Worm (Caenorhabditis elegans) whole organism, young adult: ENCODE measurements around the gene tag-297.

Experiments
- B0336.3 ChIP-seq: fragments of 200-800 bp; sonication (Bioruptor generic); IDR thresholded peaks from 2 replicates; pipeline ENCODE4 v1.3.6; 2022; ENCODE audit warnings: missing genetic modification characterization, missing compliant biosample characterization
- F33H1.4 ChIP-seq: fragments of 200-800 bp; sonication (Bioruptor generic); IDR thresholded peaks from 2 replicates; pipeline ENCODE4 v1.3.6; 2022; ENCODE audit warnings: missing genetic modification reagents, missing genetic modification characterization, missing compliant biosample characterization
- F39B2.1 ChIP-seq: fragments of 200-800 bp; sonication (Bioruptor generic); IDR thresholded peaks from 2 replicates; pipeline ENCODE4 v1.3.6; 2022; ENCODE audit warnings: missing genetic modification reagents, missing genetic modification characterization, missing compliant biosample characterization
- F55B11.4 ChIP-seq: sonication (generic microtip); optimal IDR thresholded peaks from 2 replicates; lab custom pipeline; 2016; ENCODE audit warnings: missing compliant biosample characterization, missing genetic modification characterization, borderline replicate concordance; ENCODE audit not compliant: insufficient read depth
- F57A8.1 ChIP-seq: fragments of 200-800 bp; sonication (Bioruptor generic); optimal IDR thresholded peaks from 2 replicates; lab custom pipeline; 2018; ENCODE audit warnings: mild to moderate bottlenecking, missing genetic modification characterization, moderate library complexity, missing compliant biosample characterization
- F57C9.4 ChIP-seq: sonication (generic microtip); optimal IDR thresholded peaks from 2 replicates; lab custom pipeline; 2017; ENCODE audit warnings: mild to moderate bottlenecking, missing genetic modification characterization, missing compliant biosample characterization
- T26A5.8 ChIP-seq: sonication (generic microtip); optimal IDR thresholded peaks from 2 replicates; lab custom pipeline; 2016; ENCODE audit warnings: missing genetic modification characterization, missing compliant biosample characterization
- Y53F4B.3 ChIP-seq: fragments of 200-800 bp; sonication (Bioruptor generic); IDR thresholded peaks from 2 replicates; pipeline ENCODE4 v1.3.6; 2022; ENCODE audit warnings: missing genetic modification reagents, missing genetic modification characterization, missing compliant biosample characterization
- Y79H2A.3 ChIP-seq: fragments of 200-800 bp; sonication (Bioruptor generic); conservative IDR thresholded peaks from 2 replicates; pipeline ENCODE4 v1.3.6; 2022; ENCODE audit warnings: missing genetic modification reagents, missing genetic modification characterization, missing compliant biosample characterization
- ZK185.1 ChIP-seq: sonication (generic microtip); optimal IDR thresholded peaks from 2 replicates; lab custom pipeline; 2016; ENCODE audit warnings: mild to moderate bottlenecking, missing genetic modification characterization, missing compliant biosample characterization; ENCODE audit not compliant: poor library complexity, severe bottlenecking
- aptf-2 ChIP-seq: fragments of 200-800 bp; sonication (Bioruptor generic); conservative IDR thresholded peaks from 2 replicates; pipeline ENCODE4 v1.3.6; 2022; ENCODE audit warnings: missing genetic modification reagents, missing genetic modification characterization, missing compliant biosample characterization
- bed-1 ChIP-seq: fragments of 200-800 bp; sonication (Bioruptor generic); IDR thresholded peaks from 2 replicates; pipeline ENCODE4 v1.3.6; 2022; ENCODE audit warnings: missing genetic modification reagents, missing genetic modification characterization, missing compliant biosample characterization
- cebp-2 ChIP-seq: fragments of 200-800 bp; sonication (Bioruptor generic); IDR thresholded peaks from 2 replicates; pipeline ENCODE4 v1.3.6; 2022; ENCODE audit warnings: missing genetic modification characterization, missing compliant biosample characterization
- ceh-40 ChIP-seq: fragments of 200-800 bp; sonication (Bioruptor generic); IDR thresholded peaks from 2 replicates; pipeline ENCODE4 v1.3.6; 2022; ENCODE audit warnings: missing genetic modification characterization, missing compliant biosample characterization
- ceh-91 ChIP-seq: fragments of 200-800 bp; sonication (Bioruptor generic); IDR thresholded peaks from 2 replicates; pipeline ENCODE4 v1.3.6; 2022; ENCODE audit warnings: missing genetic modification reagents, missing genetic modification characterization, missing compliant biosample characterization
- die-1 ChIP-seq: sonication (generic microtip); optimal IDR thresholded peaks from 2 replicates; lab custom pipeline; 2016; ENCODE audit warnings: missing genotype, mild to moderate bottlenecking, missing genetic modification characterization, missing compliant biosample characterization
- dpff-1 ChIP-seq: sonication (generic microtip); optimal IDR thresholded peaks from 2 replicates; lab custom pipeline; 2017; ENCODE audit warnings: mild to moderate bottlenecking, missing genetic modification characterization, missing compliant biosample characterization
- efl-1 ChIP-seq: fragments of 150-350 bp; optimal IDR thresholded peaks from 2 replicates; lab custom pipeline; 2014; ENCODE audit warnings: missing biosample characterization, missing genetic modification reagents, missing genetic modification characterization
- egl-44 ChIP-seq: fragments of 200-800 bp; sonication (Bioruptor generic); IDR thresholded peaks from 2 replicates; pipeline ENCODE4 v1.3.6; 2022; ENCODE audit warnings: missing genetic modification reagents, missing genetic modification characterization, missing compliant biosample characterization
- ekl-4 ChIP-seq: fragments of 200-800 bp; sonication (Bioruptor generic); IDR thresholded peaks from 2 replicates; pipeline ENCODE4 v1.3.6; 2022; ENCODE audit warnings: missing genetic modification reagents, missing genetic modification characterization, missing compliant biosample characterization
- gei-17 ChIP-seq: fragments of 200-800 bp; sonication (Bioruptor generic); optimal IDR thresholded peaks from 2 replicates; lab custom pipeline; 2018; ENCODE audit warnings: mild to moderate bottlenecking, missing genetic modification characterization, missing compliant biosample characterization
- hmg-1.2 ChIP-seq: fragments of 200-800 bp; sonication (Bioruptor generic); IDR thresholded peaks from 2 replicates; pipeline ENCODE4 v1.3.6; 2022; ENCODE audit warnings: missing genetic modification reagents, missing genetic modification characterization, missing compliant biosample characterization
- lin-26 ChIP-seq: fragments of 200-800 bp; sonication (Bioruptor generic); IDR thresholded peaks from 2 replicates; pipeline ENCODE4 v1.3.6; 2022; ENCODE audit warnings: missing genetic modification reagents, missing genetic modification characterization, missing compliant biosample characterization
- lin-40 ChIP-seq: sonication (generic microtip); optimal IDR thresholded peaks from 2 replicates; lab custom pipeline; 2016; ENCODE audit warnings: missing genetic modification characterization, mild to moderate bottlenecking, missing compliant biosample characterization, missing genotype, missing genetic modification reagents
- madf-3 ChIP-seq: fragments of 200-800 bp; sonication (Bioruptor generic); IDR thresholded peaks from 2 replicates; pipeline ENCODE4 v1.3.6; 2022; ENCODE audit warnings: missing genetic modification reagents, missing genetic modification characterization, missing compliant biosample characterization
- madf-6 ChIP-seq: fragments of 200-800 bp; sonication (Bioruptor generic); IDR thresholded peaks from 2 replicates; pipeline ENCODE4 v1.3.6; 2022; ENCODE audit warnings: missing genetic modification reagents, missing genetic modification characterization, missing compliant biosample characterization
- madf-8 ChIP-seq: fragments of 200-800 bp; sonication (Bioruptor generic); conservative IDR thresholded peaks from 2 replicates; pipeline ENCODE4 v1.3.6; 2022; ENCODE audit warnings: missing genetic modification reagents, missing genetic modification characterization, missing compliant biosample characterization
- mxl-1 ChIP-seq: sonication (generic microtip); optimal IDR thresholded peaks from 2 replicates; lab custom pipeline; 2016; ENCODE audit warnings: missing genetic modification characterization, missing compliant biosample characterization
- nfya-1 ChIP-seq: sonication (generic microtip); optimal IDR thresholded peaks from 2 replicates; lab custom pipeline; 2017; ENCODE audit warnings: antibody characterized with exemption, missing compliant biosample characterization, missing genetic modification characterization, borderline replicate concordance; ENCODE audit not compliant: insufficient read depth
- nfya-2 ChIP-seq: fragments of 200-800 bp; sonication (Bioruptor generic); IDR thresholded peaks from 2 replicates; pipeline ENCODE4 v1.3.6; 2022; ENCODE audit warnings: missing genetic modification reagents, missing genetic modification characterization, missing compliant biosample characterization
- nhr-120 ChIP-seq: fragments of 200-800 bp; sonication (Bioruptor generic); IDR thresholded peaks from 2 replicates; pipeline ENCODE4 v1.3.6; 2022; ENCODE audit warnings: missing genetic modification characterization, missing compliant biosample characterization
- nhr-80 ChIP-seq: sonication (generic microtip); optimal IDR thresholded peaks from 2 replicates; lab custom pipeline; 2016; ENCODE audit warnings: missing genetic modification characterization, missing compliant biosample characterization
- pha-4 ChIP-seq: fragments of 150-350 bp; sonication (generic microtip); optimal IDR thresholded peaks from 2 replicates; lab custom pipeline; 2014; ENCODE audit warnings: missing biosample characterization, missing genetic modification reagents, missing genetic modification characterization
- rcor-1 ChIP-seq: fragments of 200-800 bp; sonication (Bioruptor generic); IDR thresholded peaks from 2 replicates; pipeline ENCODE4 v1.3.6; 2022; ENCODE audit warnings: missing genetic modification reagents, missing genetic modification characterization, missing compliant biosample characterization
- rec-8 ChIP-seq, 2 experiments: sonication (generic microtip); optimal IDR thresholded peaks; 2 replicates each; lab custom pipeline; 2016; ENCODE audit warnings: mild to moderate bottlenecking in 2 of 2, missing genetic modification characterization in 2 of 2, missing genetic modification reagents in 2 of 2, missing genotype in 2 of 2, missing biosample characterization in 1 of 2, missing compliant biosample characterization in 1 of 2, moderate library complexity in 1 of 2
- sdz-38 ChIP-seq: sonication (generic microtip); optimal IDR thresholded peaks from 2 replicates; lab custom pipeline; 2016; ENCODE audit warnings: missing genotype, missing genetic modification characterization, missing compliant biosample characterization
- snpc-3.4 ChIP-seq: sonication (generic microtip); optimal IDR thresholded peaks from 2 replicates; lab custom pipeline; 2017; ENCODE audit warnings: missing genetic modification characterization, mild to moderate bottlenecking, missing compliant biosample characterization, antibody characterized with exemption, moderate library complexity, missing genotype, missing genetic modification reagents
- somi-1 ChIP-seq: fragments of 200-800 bp; sonication (Bioruptor generic); optimal IDR thresholded peaks from 2 replicates; lab custom pipeline; 2018; ENCODE audit warnings: mild to moderate bottlenecking, missing genetic modification characterization, missing compliant biosample characterization
- unc-62 ChIP-seq: fragments of 150-350 bp; optimal IDR thresholded peaks from 2 replicates; lab custom pipeline; 2014; ENCODE audit warnings: missing biosample characterization, missing genetic modification reagents, missing genetic modification characterization
- zfh-2 ChIP-seq: fragments of 200-800 bp; sonication (Bioruptor generic); conservative IDR thresholded peaks from 2 replicates; pipeline ENCODE4 v1.3.6; 2022; ENCODE audit warnings: missing genetic modification reagents, missing genetic modification characterization, missing compliant biosample characterization
- ztf-18 ChIP-seq: sonication (generic microtip); optimal IDR thresholded peaks from 2 replicates; lab custom pipeline; 2016; ENCODE audit warnings: missing genotype, mild to moderate bottlenecking, missing genetic modification characterization, missing compliant biosample characterization
- ztf-25 ChIP-seq: fragments of 200-800 bp; sonication (Bioruptor generic); IDR thresholded peaks from 2 replicates; pipeline ENCODE4 v1.3.6; 2022; ENCODE audit warnings: missing genetic modification reagents, missing genetic modification characterization, missing compliant biosample characterization

The tag-297 gene

DNA sequence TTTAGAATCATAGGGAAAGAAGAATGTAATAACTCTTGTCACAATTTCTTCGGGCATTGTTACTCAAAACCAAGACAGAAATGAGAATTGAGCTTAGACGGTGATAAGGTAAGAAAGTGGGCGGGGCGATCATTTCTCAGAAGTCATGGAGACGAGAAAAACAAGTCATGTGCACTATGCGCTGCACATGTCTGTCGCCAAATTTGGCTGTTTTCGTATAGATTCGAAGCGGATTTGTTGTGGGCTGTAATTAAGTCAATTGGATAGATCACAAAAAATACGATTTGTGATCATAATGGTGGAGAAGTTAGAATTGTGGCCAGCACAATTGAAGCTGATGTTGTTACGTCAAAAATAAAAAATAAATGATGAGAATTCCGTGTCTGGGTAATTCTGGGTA is 35.7 kb upstream of the tag-297 start, which contains the start of gene C01G12.7:
C01G12.7 (minus strand) TSS at position 195 of the 400 bp plus-strand sequence.
- no peak for TF ChIP-seq F55B11.4 (tag; lab: Kevin White, UChicago)

DNA sequence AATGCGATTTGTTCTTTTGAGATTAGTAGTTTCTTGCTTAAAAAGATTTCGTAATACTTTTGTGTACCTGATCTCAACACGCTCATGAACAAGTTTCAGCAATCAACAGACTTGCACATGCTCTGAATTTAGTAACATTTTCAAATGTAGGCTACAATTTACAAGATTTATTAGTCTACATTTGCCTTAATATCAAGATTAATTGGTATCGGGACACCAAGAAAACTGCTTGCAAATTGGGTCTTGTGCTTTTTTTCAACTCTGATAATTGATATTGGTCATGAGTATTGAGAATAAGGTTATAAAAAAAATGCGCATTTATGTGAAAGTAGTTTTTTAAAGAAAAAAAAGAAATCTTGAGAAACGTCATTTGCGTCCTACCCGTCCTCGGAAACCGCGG is 34.8 kb upstream of the tag-297 start:
- TF ChIP-seq bed-1 (GFP tag; lab: Robert Waterston, UW) = no peak
- TF ChIP-seq unc-62 (GFP tag; lab: Kevin White, UChicago) = no peak
- TF ChIP-seq madf-8 = no peak
- no peak for TF ChIP-seq ztf-25 (GFP tag; lab: Robert Waterston, UW)
- no peak for TF ChIP-seq ceh-40
- no peak for TF ChIP-seq gei-17 (GFP tag; lab: Kevin White, UChicago)
- TF ChIP-seq lin-40 (tag; lab: Kevin White, UChicago) = no peak
- TF ChIP-seq, all 124 proteins: peak for 0

DNA sequence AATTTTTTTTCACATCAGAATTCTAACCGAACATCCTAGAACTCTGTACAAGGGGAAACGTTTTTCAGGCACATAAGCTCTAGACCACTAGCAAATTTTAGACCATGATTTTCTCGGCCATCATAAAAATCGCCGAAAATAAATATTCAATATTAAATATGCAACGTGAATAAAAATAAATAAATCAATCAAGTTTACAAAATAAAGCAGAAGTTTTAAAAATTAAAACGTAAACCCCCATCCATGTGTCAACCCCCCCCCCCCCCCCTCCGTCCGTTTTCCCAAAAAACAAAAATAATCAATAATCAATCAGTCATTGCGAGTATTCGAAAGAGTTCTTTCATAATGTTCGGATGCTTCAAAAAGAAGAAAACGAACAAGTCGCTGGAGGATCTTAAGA is 34.1 kb upstream of the tag-297 start, which contains the start of gene catp-4:
catp-4 (plus strand) TSS at position 301 of the 400 bp plus-strand sequence.
- TF ChIP-seq ceh-91 (no peak), nfya-1 (tag; lab: Kevin White, UChicago) (no peak), dpff-1 (tag; lab: Kevin White, UChicago) (no peak), nhr-80 (tag; lab: Kevin White, UChicago) (no peak), F57A8.1 (GFP tag; lab: Kevin White, UChicago) (no peak), T26A5.8 (tag; lab: Kevin White, UChicago) (no peak), lin-26 (GFP tag; lab: Robert Waterston, UW) (no peak), F33H1.4 (GFP tag; lab: Robert Waterston, UW) (no peak), nfya-2 (GFP tag; lab: Robert Waterston, UW) (no peak)
- TF ChIP-seq, all 124 proteins: peak for 0

DNA sequence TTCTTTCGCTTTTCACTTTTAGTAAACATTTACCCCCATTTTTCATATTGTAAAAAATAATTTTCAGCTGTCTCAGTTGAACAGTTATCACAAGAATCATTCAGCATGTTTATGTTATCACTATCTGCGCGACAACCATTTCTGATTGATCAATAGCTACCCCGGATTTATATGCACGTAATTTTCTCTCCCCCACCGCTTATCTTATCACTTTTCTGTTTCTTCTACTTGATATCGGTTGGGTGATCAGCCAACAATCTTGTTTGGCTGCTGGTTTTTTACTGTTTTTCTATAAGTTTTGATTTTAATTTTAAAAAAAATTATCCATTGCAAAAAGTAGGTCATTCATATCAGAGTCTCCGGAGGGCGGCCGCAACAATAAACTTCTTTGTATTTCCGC is 29.6 kb upstream of the tag-297 start:
- TF ChIP-seq sdz-38 (tag; lab: Kevin White, UChicago) = no peak
- TF ChIP-seq somi-1 = no peak
- TF ChIP-seq madf-3 (GFP tag; lab: Robert Waterston, UW) = no peak
- TF ChIP-seq nfya-1 (tag; lab: Kevin White, UChicago) = no peak
- TF ChIP-seq pha-4 (tag; lab: Kevin White, UChicago) = no peak
- TF ChIP-seq madf-6 (GFP tag; lab: Robert Waterston, UW) = 0 out of 2 replicates have a peak, but pooled peaks have one; percentile 17
- TF ChIP-seq, all 124 proteins: peak for 1

DNA sequence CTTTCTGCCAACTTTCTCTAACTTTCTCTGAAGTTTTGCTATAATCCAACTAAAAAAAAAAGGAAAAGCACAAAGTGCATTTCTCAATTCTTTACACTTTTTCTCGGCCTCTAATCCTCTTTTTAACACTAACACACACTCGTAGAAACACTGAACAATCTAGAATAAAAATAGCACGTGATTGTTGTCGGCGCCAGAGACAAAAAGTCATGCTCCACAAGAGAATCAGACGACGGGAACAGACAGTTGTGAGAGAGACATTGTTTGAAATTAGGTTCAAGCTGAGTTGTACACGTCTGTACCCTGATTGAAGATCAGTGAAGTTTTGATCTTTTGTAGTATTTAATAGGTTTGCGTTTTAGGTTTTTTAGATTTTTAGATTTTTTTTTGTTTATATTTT is 29.1 kb upstream of the tag-297 start:
- TF ChIP-seq hmg-1.2 (GFP tag; lab: Robert Waterston, UW) (peak; percentile 16; the same call in 1 of the 2 replicates), ztf-18 (no peak), rcor-1 (GFP tag; lab: Robert Waterston, UW) (no peak), ekl-4 (GFP tag; lab: Robert Waterston, UW) (no peak), egl-44 (GFP tag; lab: Robert Waterston, UW) (no peak), Y79H2A.3 (GFP tag; lab: Robert Waterston, UW) (no peak), F57C9.4 (no peak), Y53F4B.3 (GFP tag; lab: Robert Waterston, UW) (no peak), ZK185.1 (peak; percentile 28), pha-4 (tag; lab: Kevin White, UChicago) (no peak), mxl-1 (tag; lab: Kevin White, UChicago) (no peak), B0336.3 (GFP tag; lab: Robert Waterston, UW) (peak; percentile 84), aptf-2 (GFP tag; lab: Robert Waterston, UW) (no peak), F39B2.1 (GFP tag; lab: Robert Waterston, UW) (no peak), snpc-3.4 (tag; lab: Kevin White, UChicago) (no peak), sdz-38 (tag; lab: Kevin White, UChicago) (no peak), nhr-120 (GFP tag; lab: Robert Waterston, UW) (no peak), efl-1 (no peak), zfh-2 (no peak), rec-8 (tag; optimal IDR thresholded peaks at IDR 0.05; lab: Kevin White, UChicago) (no peak), die-1 (tag; lab: Kevin White, UChicago) (no peak), F57A8.1 (GFP tag; lab: Kevin White, UChicago) (no peak), cebp-2 (GFP tag; lab: Robert Waterston, UW) (no peak)
